Fruit fly (Drosophila melanogaster): Measurements from ENCODE around the gene Gas41.
A peak's percentile ranks its signal among the peaks of the same experiment; 100 is the strongest.

Gene Gas41

dm6 chr2L:6968013-6968517, 18.1 kb upstream of the Gas41 start (continued):
- peak; percentile 49 for TF ChIP-seq Xbp1 (GFP tag; optimal IDR thresholded peaks at IDR 0.05)
- peak; percentile 95 for TF ChIP-seq Med (GFP tag)
- TF ChIP-seq CG12769 (tag; optimal IDR thresholded peaks at IDR 0.05) = no peak
- TF ChIP-seq CG11696 (GFP tag; IDR thresholded peaks at IDR 0.05) = no peak
- no peak for TF ChIP-seq usp (GFP tag; optimal IDR thresholded peaks at IDR 0.05)
- TF ChIP-seq sc (optimal IDR thresholded peaks at IDR 0.05) = no peak
- no peak for TF ChIP-seq sc (GFP tag; optimal IDR thresholded peaks at IDR 0.05)
- no peak for TF ChIP-seq CG14667 (GFP tag; IDR thresholded peaks at IDR 0.05)
- TF ChIP-seq Atf-2 (GFP tag; optimal IDR thresholded peaks at IDR 0.05) = peak; percentile 38
- TF ChIP-seq caup (GFP tag; optimal IDR thresholded peaks at IDR 0.05; ENCODE audit: severe bottlenecking) = peak; percentile 51
- 0 out of 2 replicates have a peak, but pooled peaks have one; percentile 6 for TF ChIP-seq CG31224 (GFP tag; IDR thresholded peaks at IDR 0.05)
- TF ChIP-seq nmo (GFP tag; optimal IDR thresholded peaks at IDR 0.05) = peak; percentile 32
- peak; percentile 12 for TF ChIP-seq CG18476 (GFP tag; optimal IDR thresholded peaks at IDR 0.05)
- TF ChIP-seq CG3163 (GFP tag; optimal IDR thresholded peaks at IDR 0.05) = peak; percentile 14
- TF ChIP-seq CG2120 (GFP tag; optimal IDR thresholded peaks at IDR 0.05) = peak; percentile 75
- TF ChIP-seq otp (GFP tag; IDR thresholded peaks at IDR 0.05) = no peak
- no peak for TF ChIP-seq Hmx (GFP tag; optimal IDR thresholded peaks at IDR 0.05)
- no peak for TF ChIP-seq Hr39 (optimal IDR thresholded peaks at IDR 0.05)
- TF ChIP-seq Nf-YB (GFP tag; optimal IDR thresholded peaks at IDR 0.05) = peak; percentile 6
- 0 out of 3 replicates have a peak, but pooled peaks have one; percentile 14 for TF ChIP-seq CG11093 (GFP tag; IDR thresholded peaks at IDR 0.05)
- TF ChIP-seq CG9797 (GFP tag; optimal IDR thresholded peaks at IDR 0.05) = no peak
- TF ChIP-seq Bgb (GFP tag; IDR thresholded peaks at IDR 0.05; ENCODE audit: partially characterized antibody) = peak; percentile 75
- TF ChIP-seq CG13123 (GFP tag; optimal IDR thresholded peaks at IDR 0.05) = peak; percentile 27
- no peak for TF ChIP-seq CG18764 (GFP tag; optimal IDR thresholded peaks at IDR 0.05)
- peak; percentile 64 for TF ChIP-seq unpg (GFP tag; optimal IDR thresholded peaks at IDR 0.05)
- TF ChIP-seq slou (GFP tag; optimal IDR thresholded peaks at IDR 0.05) = no peak
- TF ChIP-seq p53 (GFP tag; optimal IDR thresholded peaks at IDR 0.05) = peak; percentile 13
- TF ChIP-seq CG6791 (GFP tag; IDR thresholded peaks at IDR 0.05; ENCODE audit: partially characterized antibody) = peak; percentile 66
- peak; percentile 5 for TF ChIP-seq CG16813 (GFP tag; IDR thresholded peaks at IDR 0.05; ENCODE audit: partially characterized antibody)
- TF ChIP-seq croc (GFP tag; conservative IDR thresholded peaks at IDR 0.05) = no peak
- peak; percentile 88 for TF ChIP-seq CG13624 (GFP tag; optimal IDR thresholded peaks at IDR 0.05)
- peak; percentile 20 for TF ChIP-seq CG17829 (tag; optimal IDR thresholded peaks at IDR 0.05)
- 0 out of 2 replicates have a peak, but pooled peaks have one; percentile 4 for TF ChIP-seq al (GFP tag; IDR thresholded peaks at IDR 0.05)
- TF ChIP-seq CG15601 (tag; optimal IDR thresholded peaks at IDR 0.05) = peak; percentile 14
- TF ChIP-seq Elba2 (GFP tag; optimal IDR thresholded peaks at IDR 0.05) = no peak
- peak; percentile 53 for TF ChIP-seq CG10979 (tag; optimal IDR thresholded peaks at IDR 0.05)
- TF ChIP-seq CG31365 (tag; optimal IDR thresholded peaks at IDR 0.05) = peak; percentile 20
- TF ChIP-seq HLHmδ (GFP tag; optimal IDR thresholded peaks at IDR 0.05) = no peak
- TF ChIP-seq Mrtf (GFP tag; IDR thresholded peaks at IDR 0.05) = no peak; the same call in 2 of the 3 replicates
- no peak for TF ChIP-seq emc (GFP tag; optimal IDR thresholded peaks at IDR 0.05)
- no peak for TF ChIP-seq klu (GFP tag; IDR thresholded peaks at IDR 0.05)
- TF ChIP-seq CG13775 (GFP tag; optimal IDR thresholded peaks at IDR 0.05) = peak; percentile 54
- peak; percentile 45 for TF ChIP-seq Meics (GFP tag; optimal IDR thresholded peaks at IDR 0.05)
- TF ChIP-seq psq (GFP tag; optimal IDR thresholded peaks at IDR 0.05) = no peak
- peak; percentile 4 for TF ChIP-seq lbe (GFP tag; optimal IDR thresholded peaks at IDR 0.05)
- no peak for TF ChIP-seq pfk (GFP tag; optimal IDR thresholded peaks at IDR 0.05)
- TF ChIP-seq D (optimal IDR thresholded peaks at IDR 0.05) = no peak
- no peak for TF ChIP-seq D (GFP tag; optimal IDR thresholded peaks at IDR 0.05)
- TF ChIP-seq dmrt99B (tag; optimal IDR thresholded peaks at IDR 0.05) = no peak
- peak; percentile 36 for TF ChIP-seq jumu (GFP tag; optimal IDR thresholded peaks at IDR 0.05)
- peak; percentile 30 for TF ChIP-seq CG18262 (tag; optimal IDR thresholded peaks at IDR 0.05)

Measured in whole organism, embryonic.